Worm (Caenorhabditis elegans): ENCODE data around the gene srt-50.

DNA sequence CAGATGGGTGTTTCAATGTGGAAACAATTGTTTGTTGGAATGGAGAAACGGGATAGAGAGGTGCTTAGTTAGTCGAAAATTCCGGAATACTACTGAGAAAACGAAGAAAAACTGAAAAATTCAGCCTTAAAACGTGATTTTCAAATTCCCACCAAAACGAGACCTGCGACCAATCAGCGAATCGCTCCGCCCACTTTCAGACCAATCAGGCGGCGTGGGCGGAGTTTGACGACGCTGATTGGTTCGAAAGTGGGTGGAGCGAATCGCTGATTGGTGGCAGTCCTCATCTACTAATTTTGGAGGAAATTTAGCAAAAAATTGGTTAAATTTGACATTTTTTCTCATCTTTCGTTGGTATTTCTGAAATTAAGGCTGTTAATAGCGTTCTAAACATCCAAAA lies 47.2 kb upstream of the srt-50 start:
- TF ChIP-seq tab-1 (GFP tag; IDR thresholded peaks at IDR 0.05): no peak
- TF ChIP-seq flt-1 (GFP tag; IDR thresholded peaks at IDR 0.05): no peak

All from whole organism, midembryonic.